Fruit fly (Drosophila melanogaster) whole organism, embryonic: ENCODE results near the gene ETHR.

Experiments
- Adf1 ChIP-seq: fragments of 200-800 bp; sonication (Bioruptor generic); IDR thresholded peaks from 2 replicates; pipeline ENCODE4 v1.3.6; 2022; ENCODE audit warnings: missing biosample characterization, missing genetic modification characterization
- Awh ChIP-seq: fragments of 200-800 bp; sonication (Bioruptor generic); IDR thresholded peaks from 2 replicates; pipeline ENCODE4, ENCODE4 v1.3.6; 2022; ENCODE audit warnings: missing biosample characterization, missing genetic modification characterization
- CG13296 ChIP-seq: fragments of 200-800 bp; sonication (Bioruptor generic); optimal IDR thresholded peaks from 3 replicates; lab custom pipeline; 2018; ENCODE audit warnings: missing biosample characterization, mild to moderate bottlenecking, missing genetic modification characterization
- CG14710 ChIP-seq: fragments of 200-800 bp; sonication (Bioruptor generic); optimal IDR thresholded peaks from 3 replicates; lab custom pipeline; 2019; ENCODE audit warnings: missing biosample characterization, mild to moderate bottlenecking, missing genetic modification characterization, moderate library complexity
- CG14860 ChIP-seq: fragments of 200-800 bp; sonication (Bioruptor generic); IDR thresholded peaks from 3 replicates; pipeline ENCODE4 v1.3.6; 2022; ENCODE audit warnings: missing biosample characterization, missing genetic modification characterization; ENCODE audit not compliant: partially characterized antibody
- CG3065 ChIP-seq: fragments of 200-800 bp; sonication (Bioruptor generic); optimal IDR thresholded peaks from 2 replicates; lab custom pipeline; 2016; ENCODE audit warnings: missing biosample characterization, missing genetic modification characterization
- CG6272 ChIP-seq: fragments of 200-800 bp; sonication (Bioruptor generic); IDR thresholded peaks from 2 replicates; pipeline ENCODE4 v1.3.6; 2022; ENCODE audit warnings: missing biosample characterization, missing genetic modification characterization
- CG7928 ChIP-seq: fragments of 200-800 bp; sonication (Bioruptor generic); optimal IDR thresholded peaks from 2 replicates; lab custom pipeline; 2017; ENCODE audit warnings: missing biosample characterization, mild to moderate bottlenecking, missing genetic modification characterization
- CG8924 ChIP-seq: fragments of 200-800 bp; optimal IDR thresholded peaks from 3 replicates; lab custom pipeline; 2019; ENCODE audit warnings: missing biosample characterization, mild to moderate bottlenecking, missing genetic modification characterization, moderate library complexity
- CG9797 ChIP-seq: fragments of 200-800 bp; sonication (Bioruptor generic); optimal IDR thresholded peaks from 3 replicates; lab custom pipeline; 2018; ENCODE audit warnings: missing biosample characterization, mild to moderate bottlenecking, missing genetic modification characterization
- CG9876 ChIP-seq: fragments of 200-800 bp; sonication (Bioruptor generic); optimal IDR thresholded peaks from 2 replicates; lab custom pipeline; 2016; ENCODE audit warnings: missing biosample characterization, missing genetic modification characterization
- Dad ChIP-seq: fragments of 200-800 bp; sonication (Bioruptor generic); optimal IDR thresholded peaks from 3 replicates; lab custom pipeline; 2016; ENCODE audit warnings: missing biosample characterization, missing genetic modification characterization
- Ets65A ChIP-seq: fragments of 200-800 bp; sonication (Bioruptor generic); peaks from one replicate; lab custom pipeline; 2016; ENCODE audit warnings: missing biosample characterization, missing genetic modification characterization
- Gug ChIP-seq: fragments of 200-800 bp; sonication (Bioruptor generic); IDR thresholded peaks from 4 replicates; pipeline ENCODE4 v1.3.6; 2022; ENCODE audit warnings: missing biosample characterization, missing genetic modification characterization
- Hr51 ChIP-seq, 2 experiments: fragments of 200-800 bp; sonication (Bioruptor generic); optimal IDR thresholded peaks; 2 replicates in 1 of 2; 3 replicates in 1 of 2; lab custom pipeline; 2016 to 2018; ENCODE audit warnings: missing biosample characterization in 2 of 2, missing genetic modification characterization in 2 of 2, mild to moderate bottlenecking in 1 of 2, moderate library complexity in 1 of 2
- MESR4 ChIP-seq: fragments of 200-800 bp; sonication (Bioruptor generic); optimal IDR thresholded peaks from 2 replicates; lab custom pipeline; 2018; ENCODE audit warnings: missing biosample characterization, mild to moderate bottlenecking, missing genetic modification characterization, moderate library complexity
- Mrtf ChIP-seq: fragments of 200-800 bp; sonication (Bioruptor generic); IDR thresholded peaks from 3 replicates; pipeline ENCODE4 v1.3.6; 2022; ENCODE audit warnings: missing biosample characterization, missing genetic modification characterization
- Neu2 ChIP-seq: fragments of 200-800 bp; sonication (Bioruptor generic); optimal IDR thresholded peaks from 3 replicates; lab custom pipeline; 2016; ENCODE audit warnings: missing biosample characterization, missing genetic modification characterization, borderline replicate concordance
- al ChIP-seq: fragments of 200-800 bp; sonication (Bioruptor generic); IDR thresholded peaks from 2 replicates; pipeline ENCODE4 v1.3.6; 2022; ENCODE audit warnings: missing biosample characterization, missing genetic modification characterization
- ara ChIP-seq: fragments of 200-800 bp; sonication (Bioruptor generic); IDR thresholded peaks from 2 replicates; pipeline ENCODE4 v1.3.6; 2022; ENCODE audit warnings: missing biosample characterization, missing genetic modification characterization
- chinmo ChIP-seq: fragments of 200-800 bp; sonication (Bioruptor generic); IDR thresholded peaks from 4 replicates; pipeline ENCODE4 v1.3.6; 2022; ENCODE audit warnings: missing biosample characterization, missing genetic modification characterization; ENCODE audit not compliant: partially characterized antibody
- chm ChIP-seq: fragments of 200-800 bp; sonication (Bioruptor generic); IDR thresholded peaks from 2 replicates; pipeline ENCODE4 v1.3.6; 2022; ENCODE audit warnings: missing biosample characterization, missing genetic modification characterization
- crol ChIP-seq: fragments of 200-800 bp; sonication (Bioruptor generic); IDR thresholded peaks from 2 replicates; pipeline ENCODE4 v1.3.6; 2022; ENCODE audit warnings: missing biosample characterization, missing genetic modification characterization
- exex ChIP-seq: fragments of 200-800 bp; sonication (Bioruptor generic); optimal IDR thresholded peaks from 4 replicates; lab custom pipeline; 2018; ENCODE audit warnings: missing biosample characterization, mild to moderate bottlenecking, missing genetic modification characterization, moderate library complexity
- gcm ChIP-seq: fragments of 200-800 bp; sonication (Bioruptor generic); optimal IDR thresholded peaks from 2 replicates; lab custom pipeline; 2019; ENCODE audit warnings: missing biosample characterization, mild to moderate bottlenecking, missing genetic modification characterization, moderate library complexity
- grn ChIP-seq: fragments of 200-800 bp; sonication (Bioruptor generic); optimal IDR thresholded peaks from 3 replicates; lab custom pipeline; 2017; ENCODE audit warnings: missing biosample characterization, missing genetic modification characterization
- hb ChIP-seq: fragments of 200-800 bp; sonication (Bioruptor generic); IDR thresholded peaks from 3 replicates; pipeline ENCODE4 v1.3.6; 2022; ENCODE audit warnings: missing biosample characterization, missing genetic modification characterization; ENCODE audit not compliant: partially characterized antibody
- kah ChIP-seq: fragments of 200-800 bp; sonication (Bioruptor generic); optimal IDR thresholded peaks from 2 replicates; lab custom pipeline; 2018; ENCODE audit warnings: missing biosample characterization, mild to moderate bottlenecking, missing genetic modification characterization
- nerfin-2 ChIP-seq: fragments of 200-800 bp; sonication (Bioruptor generic); IDR thresholded peaks from 2 replicates; pipeline ENCODE4 v1.3.6; 2022; ENCODE audit warnings: missing biosample characterization, missing genetic modification characterization; ENCODE audit not compliant: partially characterized antibody
- pb ChIP-seq: fragments of 200-800 bp; sonication (Bioruptor generic); optimal IDR thresholded peaks from 3 replicates; lab custom pipeline; 2016; ENCODE audit warnings: missing biosample characterization, missing genetic modification characterization
- pita ChIP-seq: fragments of 200-800 bp; sonication (Bioruptor generic); optimal IDR thresholded peaks from 2 replicates; lab custom pipeline; 2017; ENCODE audit warnings: missing biosample characterization, mild to moderate bottlenecking, missing genetic modification characterization
- pzg ChIP-seq: fragments of 200-800 bp; sonication (Bioruptor generic); optimal IDR thresholded peaks from 3 replicates; lab custom pipeline; 2018; ENCODE audit warnings: missing biosample characterization, mild to moderate bottlenecking, missing genetic modification characterization, moderate library complexity
- sd ChIP-seq: fragments of 200-800 bp; sonication (Bioruptor generic); optimal IDR thresholded peaks from 3 replicates; lab custom pipeline; 2018; ENCODE audit warnings: missing biosample characterization, mild to moderate bottlenecking, missing genetic modification characterization, moderate library complexity
- sima ChIP-seq: fragments of 200-800 bp; sonication (Bioruptor generic); optimal IDR thresholded peaks from 2 replicates; lab custom pipeline; 2016; ENCODE audit warnings: missing biosample characterization, missing genetic modification characterization
- sob ChIP-seq: fragments of 200-800 bp; sonication (Bioruptor generic); IDR thresholded peaks from 2 replicates; pipeline ENCODE4 v1.3.6; 2022; ENCODE audit warnings: missing biosample characterization, missing genetic modification characterization
- sug ChIP-seq: fragments of 200-800 bp; optimal IDR thresholded peaks from 2 replicates; lab custom pipeline; 2019; ENCODE audit warnings: missing biosample characterization, mild to moderate bottlenecking, missing genetic modification characterization, moderate library complexity
- z ChIP-seq: fragments of 200-800 bp; sonication (Bioruptor generic); IDR thresholded peaks from 3 replicates; pipeline ENCODE4 v1.3.6; 2022; ENCODE audit warnings: missing biosample characterization, missing genetic modification characterization

The ETHR gene

DNA sequence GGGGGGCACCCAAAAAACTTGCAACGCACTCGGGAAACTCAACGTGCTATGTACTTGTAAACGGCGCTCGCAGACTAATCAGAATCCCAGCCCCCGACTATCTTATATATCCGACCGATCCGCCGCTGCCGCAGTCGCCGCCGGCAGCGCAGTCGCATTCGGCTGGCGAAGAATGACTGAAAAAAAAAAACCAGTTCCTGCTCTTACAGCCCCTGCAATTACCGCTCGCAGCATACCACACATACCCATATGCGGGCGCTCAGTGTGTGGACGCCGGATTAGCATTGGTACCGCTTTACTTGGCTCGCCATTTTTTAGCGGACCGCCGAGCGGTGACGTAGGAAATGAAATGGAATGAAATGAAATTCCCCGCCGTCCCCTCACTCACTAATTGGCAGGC is 9.7 kb upstream of the ETHR start, which contains the start of gene e:
Gene e (minus strand): TSS at position 79 of the 400 bp plus-strand sequence.
- TF ChIP-seq Gug (GFP tag; lab: Robert Waterston, UW) (no peak), hb (GFP tag; lab: Robert Waterston, UW) (no peak), pzg (GFP tag; lab: Kevin White, UChicago) (no peak), gcm (peak; percentile 72), pb (GFP tag; lab: Kevin White, UChicago) (no peak), CG14710 (no peak), sima (GFP tag; lab: Kevin White, UChicago) (no peak), Neu2 (GFP tag; lab: Kevin White, UChicago) (peak; percentile 72), Adf1 (GFP tag; lab: Robert Waterston, UW) (peak; percentile 64), nerfin-2 (GFP tag; lab: Robert Waterston, UW) (no peak), pita (GFP tag; lab: Kevin White, UChicago) (no peak), CG14860 (GFP tag; lab: Robert Waterston, UW) (no peak), CG8924 (tag; lab: Kevin White, UChicago) (no peak), chinmo (GFP tag; lab: Robert Waterston, UW) (0 out of 4 replicates have a peak, but pooled peaks have one; percentile 52), CG9876 (no peak), crol (GFP tag; lab: Robert Waterston, UW) (no peak), CG13296 (GFP tag; lab: Kevin White, UChicago) (no peak), sob (GFP tag; lab: Robert Waterston, UW) (0 out of 2 replicates have a peak, but pooled peaks have one; percentile 14), CG9797 (GFP tag; lab: Kevin White, UChicago) (no peak), sd (tag; lab: Kevin White, UChicago) (peak; percentile 21), CG7928 (no peak), Mrtf (no peak), ara (no peak), al (no peak), CG6272 (GFP tag; lab: Robert Waterston, UW) (no peak), z (GFP tag; lab: Robert Waterston, UW) (peak; percentile 8; the same call in 1 of the 3 replicates), MESR4 (GFP tag; lab: Kevin White, UChicago) (no peak), chm (GFP tag; lab: Robert Waterston, UW) (no peak), kah (GFP tag; lab: Kevin White, UChicago) (no peak), CG3065 (GFP tag; lab: Kevin White, UChicago) (no peak), Dad (GFP tag; lab: Kevin White, UChicago) (no peak), Ets65A (peak; percentile 83)

DNA sequence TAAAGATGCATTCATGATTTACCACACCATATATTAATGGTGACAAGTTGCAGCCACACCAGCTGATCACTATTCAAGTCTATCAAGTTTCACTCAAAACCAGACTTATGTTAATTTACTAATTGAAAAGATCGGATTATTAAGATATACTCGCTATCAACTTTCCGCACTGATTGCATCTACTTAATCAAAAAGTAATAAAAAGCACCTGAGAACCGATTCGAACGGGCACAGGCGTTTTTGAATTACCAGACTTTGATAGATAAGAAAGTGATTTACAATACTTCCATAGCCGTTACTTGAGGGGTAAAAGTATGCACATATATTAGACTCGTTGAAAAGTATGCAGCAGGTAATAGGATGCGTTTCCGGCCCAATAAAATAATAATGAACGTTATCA is 5.5 kb upstream of the ETHR start:
- TF ChIP-seq grn (GFP tag; lab: Kevin White, UChicago), result peak; percentile 73
- TF ChIP-seq exex (tag; lab: Kevin White, UChicago), result peak; percentile 61
- TF ChIP-seq chinmo (GFP tag; lab: Robert Waterston, UW), result 0 out of 4 replicates have a peak, but pooled peaks have one; percentile 30
- peak; percentile 50; the same call in 1 of the 2 replicates for TF ChIP-seq Awh
- no peak for TF ChIP-seq CG8924 (tag; lab: Kevin White, UChicago)

DNA sequence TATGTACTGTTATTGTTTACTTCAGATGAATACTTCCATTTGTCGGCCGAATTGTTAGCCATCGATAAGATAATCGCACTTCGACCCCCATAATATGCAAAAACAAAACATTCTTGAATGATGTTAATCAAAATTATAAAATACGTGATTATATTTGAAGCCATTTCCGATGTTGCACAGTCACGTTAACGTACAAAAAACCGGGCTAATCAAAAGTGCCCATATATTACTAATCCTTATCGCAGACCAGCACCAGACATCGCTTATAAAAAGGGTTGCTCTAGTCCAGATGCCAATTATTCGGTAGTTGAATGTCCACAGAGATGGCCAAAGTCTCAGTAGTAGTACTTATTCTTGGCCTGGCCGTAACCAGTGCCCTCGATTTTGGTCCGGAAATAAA is 4.5 kb upstream of the ETHR start, which contains the start of gene CG5892:
Gene CG5892 (plus strand): TSS at position 301 of the 400 bp plus-strand sequence.
- TF ChIP-seq Hr51 (GFP tag; optimal IDR thresholded peaks at IDR 0.05; lab: Kevin White, UChicago) (no peak), sd (tag; lab: Kevin White, UChicago) (peak; percentile 20), exex (tag; lab: Kevin White, UChicago) (peak; percentile 87), gcm (no peak), sug (tag; lab: Kevin White, UChicago) (peak; percentile 1)
- TF ChIP-seq, all 482 proteins: peak for 3
